Worm (Caenorhabditis elegans) whole organism, L4 larva: Measurements from ENCODE around the gene F14D7.6.

Experiments used
- D1046.2 ChIP-seq: fragments of 200-800 bp; sonication (Bioruptor generic); IDR thresholded peaks from 2 replicates; pipeline ENCODE4 v1.3.6; 2022; ENCODE audit warnings: missing genetic modification characterization, missing compliant biosample characterization
- F10B5.3 ChIP-seq: sonication (generic microtip); optimal IDR thresholded peaks from 2 replicates; lab custom pipeline; 2016; ENCODE audit warnings: mild to moderate bottlenecking, missing genetic modification characterization, missing compliant biosample characterization
- F49E8.2 ChIP-seq: sonication (generic microtip); optimal IDR thresholded peaks from 2 replicates; lab custom pipeline; 2016; ENCODE audit warnings: missing compliant biosample characterization, mild to moderate bottlenecking, missing genetic modification characterization, borderline replicate concordance
- Y75B8A.6 ChIP-seq: fragments of 200-800 bp; sonication (Bioruptor generic); IDR thresholded peaks from 2 replicates; pipeline ENCODE4 v1.3.6; 2022; ENCODE audit warnings: missing genetic modification reagents, missing genetic modification characterization, missing compliant biosample characterization
- ZK337.2 ChIP-seq: fragments of 200-800 bp; sonication (Bioruptor generic); IDR thresholded peaks from 2 replicates; pipeline ENCODE4 v1.3.6; 2022; ENCODE audit warnings: missing genetic modification reagents, missing genetic modification characterization, missing compliant biosample characterization
- aha-1 ChIP-seq: fragments of 150-350 bp; peaks from one replicate; lab custom pipeline; 2014; ENCODE audit warnings: missing biosample characterization, missing genetic modification characterization
- aly-2 ChIP-seq: sonication (generic microtip); optimal IDR thresholded peaks from 2 replicates; lab custom pipeline; 2018; ENCODE audit warnings: missing biosample characterization, missing genetic modification characterization
- arid-1 ChIP-seq: fragments of 200-800 bp; sonication (Bioruptor generic); conservative IDR thresholded peaks from 2 replicates; pipeline ENCODE4 v1.3.6; 2022; ENCODE audit warnings: missing genetic modification reagents, missing genetic modification characterization, missing compliant biosample characterization
- attf-4 ChIP-seq: sonication (generic microtip); optimal IDR thresholded peaks from 3 replicates; lab custom pipeline; 2017; ENCODE audit warnings: missing biosample characterization, missing genetic modification characterization
- ceh-20 ChIP-seq: fragments of 200-800 bp; sonication (Bioruptor generic); IDR thresholded peaks from 2 replicates; pipeline ENCODE4 v1.3.6; 2022; ENCODE audit warnings: missing genetic modification reagents, missing genetic modification characterization, missing compliant biosample characterization
- ceh-28 ChIP-seq: fragments of 150-350 bp; optimal IDR thresholded peaks from 2 replicates; lab custom pipeline; 2014; ENCODE audit warnings: missing biosample characterization, missing genetic modification reagents, missing genetic modification characterization
- ceh-32 ChIP-seq: sonication (generic microtip); optimal IDR thresholded peaks from 2 replicates; lab custom pipeline; 2016; ENCODE audit warnings: mild to moderate bottlenecking, missing genetic modification characterization, missing compliant biosample characterization; ENCODE audit not compliant: poor library complexity
- ceh-62 ChIP-seq: sonication (generic microtip); optimal IDR thresholded peaks from 2 replicates; lab custom pipeline; 2017; ENCODE audit warnings: missing biosample characterization, missing genetic modification characterization
- cey-2 ChIP-seq: sonication (generic microtip); optimal IDR thresholded peaks from 3 replicates; lab custom pipeline; 2017; ENCODE audit warnings: missing genetic modification characterization, mild to moderate bottlenecking, missing compliant biosample characterization, antibody characterized with exemption, borderline replicate concordance; ENCODE audit not compliant: insufficient read depth
- ctbp-1 ChIP-seq: fragments of 200-800 bp; sonication (Bioruptor generic); IDR thresholded peaks from 2 replicates; pipeline ENCODE4 v1.3.6; 2022; ENCODE audit warnings: missing genetic modification reagents, missing genetic modification characterization, missing compliant biosample characterization
- daf-12 ChIP-seq: fragments of 150-350 bp; optimal IDR thresholded peaks from 2 replicates; lab custom pipeline; 2014; ENCODE audit warnings: missing biosample characterization, missing genetic modification reagents, missing genetic modification characterization
- daf-19 ChIP-seq: fragments of 200-800 bp; sonication (Bioruptor generic); conservative IDR thresholded peaks from 2 replicates; pipeline ENCODE4 v1.3.6; 2022; ENCODE audit warnings: missing genetic modification characterization, missing compliant biosample characterization
- dmd-6 ChIP-seq: fragments of 200-800 bp; sonication (Bioruptor generic); IDR thresholded peaks from 2 replicates; pipeline ENCODE4 v1.3.6; 2022; ENCODE audit warnings: missing genetic modification reagents, missing genetic modification characterization, missing compliant biosample characterization
- dpl-1 ChIP-seq: fragments of 150-350 bp; optimal IDR thresholded peaks from 2 replicates; lab custom pipeline; 2014; ENCODE audit warnings: missing biosample characterization, missing genetic modification reagents, missing genetic modification characterization
- gei-8 ChIP-seq: fragments of 200-800 bp; sonication (Bioruptor generic); optimal IDR thresholded peaks from 2 replicates; lab custom pipeline; 2018; ENCODE audit warnings: mild to moderate bottlenecking, missing genetic modification characterization, missing compliant biosample characterization
- hif-1 ChIP-seq, 2 experiments: sonication (generic microtip); optimal IDR thresholded peaks; 2 replicates each; lab custom pipeline; 2016 to 2017; ENCODE audit warnings: missing compliant biosample characterization in 2 of 2, missing genetic modification characterization in 2 of 2, missing genetic modification reagents in 2 of 2, missing genotype in 2 of 2, mild to moderate bottlenecking in 1 of 2
- lim-7 ChIP-seq: fragments of 200-800 bp; sonication (Bioruptor generic); IDR thresholded peaks from 2 replicates; pipeline ENCODE4 v1.3.6; 2022; ENCODE audit warnings: missing genetic modification characterization, missing compliant biosample characterization
- lsy-2 ChIP-seq, 2 experiments: fragments of 150-350 bp in 1 of 2; sonication (generic microtip) in 1 of 2; optimal IDR thresholded peaks; 2 replicates each; lab custom pipeline; 2014 to 2017; ENCODE audit warnings: missing biosample characterization in 2 of 2, missing genetic modification characterization in 2 of 2
- mxl-3 ChIP-seq: fragments of 200-800 bp; sonication (Bioruptor generic); optimal IDR thresholded peaks from 2 replicates; lab custom pipeline; 2018; ENCODE audit warnings: mild to moderate bottlenecking, missing genetic modification characterization, missing compliant biosample characterization
- nhr-102 ChIP-seq: sonication (generic microtip); optimal IDR thresholded peaks from 2 replicates; lab custom pipeline; 2016; ENCODE audit warnings: mild to moderate bottlenecking, missing genetic modification characterization, moderate library complexity, missing compliant biosample characterization
- nhr-11 ChIP-seq: fragments of 150-350 bp; optimal IDR thresholded peaks from 2 replicates; lab custom pipeline; 2014; ENCODE audit warnings: missing biosample characterization, missing genetic modification characterization
- nhr-25 ChIP-seq: sonication (generic microtip); optimal IDR thresholded peaks from 2 replicates; lab custom pipeline; 2017; ENCODE audit warnings: missing genetic modification characterization, mild to moderate bottlenecking, missing compliant biosample characterization, antibody characterized with exemption, moderate library complexity, borderline replicate concordance; ENCODE audit not compliant: insufficient read depth
- nhr-28 ChIP-seq: fragments of 150-350 bp; optimal IDR thresholded peaks from 2 replicates; lab custom pipeline; 2014; ENCODE audit warnings: missing biosample characterization, missing genetic modification characterization
- nhr-48 ChIP-seq: sonication (generic microtip); optimal IDR thresholded peaks from 2 replicates; lab custom pipeline; 2016; ENCODE audit warnings: mild to moderate bottlenecking, missing genetic modification characterization, missing compliant biosample characterization
- nhr-76 ChIP-seq: fragments of 150-350 bp; optimal IDR thresholded peaks from 2 replicates; lab custom pipeline; 2014; ENCODE audit warnings: missing biosample characterization, missing genetic modification characterization
- nhr-77 ChIP-seq: fragments of 150-350 bp; optimal IDR thresholded peaks from 2 replicates; lab custom pipeline; 2014; ENCODE audit warnings: missing biosample characterization, missing genetic modification characterization
- pha-4 ChIP-seq, 2 experiments: fragments of 150-350 bp in 1 of 2; fragments of 200-800 bp in 1 of 2; sonication (Bioruptor generic) in 1 of 2; IDR thresholded peaks in 1 of 2; optimal IDR thresholded peaks in 1 of 2; 2 replicates each; pipeline versions ENCODE4 v1.3.6 to Lab custom; 2014 to 2022; ENCODE audit warnings: missing genetic modification characterization in 2 of 2, missing genetic modification reagents in 2 of 2, missing biosample characterization in 1 of 2, missing compliant biosample characterization in 1 of 2
- php-3 ChIP-seq: fragments of 200-800 bp; sonication (Bioruptor generic); IDR thresholded peaks from 2 replicates; pipeline ENCODE4 v1.3.6; 2022; ENCODE audit warnings: missing genetic modification reagents, missing genetic modification characterization, missing compliant biosample characterization
- set-16 ChIP-seq: fragments of 200-800 bp; sonication (Bioruptor generic); IDR thresholded peaks from 2 replicates; pipeline ENCODE4 v1.3.6; 2022; ENCODE audit warnings: missing genetic modification reagents, missing genetic modification characterization, missing compliant biosample characterization
- skn-1 ChIP-seq: fragments of 150-350 bp; optimal IDR thresholded peaks from 2 replicates; lab custom pipeline; 2014; ENCODE audit warnings: missing biosample characterization, missing genetic modification characterization
- tag-97 ChIP-seq: fragments of 200-800 bp; sonication (Bioruptor generic); IDR thresholded peaks from 2 replicates; pipeline ENCODE4 v1.3.6; 2022; ENCODE audit warnings: missing genetic modification characterization, missing compliant biosample characterization
- tra-1 ChIP-seq: fragments of 200-800 bp; sonication (Bioruptor generic); IDR thresholded peaks from 2 replicates; pipeline ENCODE4 v1.3.6; 2022; ENCODE audit warnings: missing genetic modification reagents, missing genetic modification characterization, missing compliant biosample characterization
- unc-39 ChIP-seq: sonication (generic microtip); optimal IDR thresholded peaks from 2 replicates; lab custom pipeline; 2017; ENCODE audit warnings: missing biosample characterization, missing genetic modification characterization
- vab-7 ChIP-seq: fragments of 200-800 bp; sonication (Bioruptor generic); IDR thresholded peaks from 2 replicates; pipeline ENCODE4 v1.3.6; 2022; ENCODE audit warnings: missing genetic modification reagents, missing genetic modification characterization, missing compliant biosample characterization
- zag-1 ChIP-seq: fragments of 150-350 bp; optimal IDR thresholded peaks from 2 replicates; lab custom pipeline; 2014; ENCODE audit warnings: missing biosample characterization, missing genetic modification characterization

The F14D7.6 gene

DNA sequence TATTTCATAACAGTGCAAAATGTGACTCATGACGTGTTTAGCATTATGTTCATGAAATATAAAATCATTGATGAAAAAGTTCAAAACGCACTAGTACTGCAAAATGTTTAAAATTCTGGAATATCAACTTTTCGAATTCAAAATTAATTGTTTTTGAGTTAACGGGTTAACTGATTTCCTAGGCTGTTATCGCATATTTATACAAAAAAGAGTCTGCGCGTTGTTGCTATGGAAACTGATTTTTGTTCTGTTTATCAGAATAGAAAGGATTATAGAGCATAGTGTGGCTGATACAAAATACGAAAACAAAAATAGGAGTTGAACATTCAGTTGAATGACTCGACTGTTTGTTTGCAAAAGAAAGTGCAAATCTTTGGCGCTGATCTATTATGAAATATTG, 16.4 kb downstream of the F14D7.6 start:
- TF ChIP-seq skn-1 (tag; lab: Kevin White, UChicago), result no peak
- TF ChIP-seq ceh-28 (tag; lab: Kevin White, UChicago), result no peak
- TF ChIP-seq nhr-28 (tag; lab: Kevin White, UChicago), result no peak
- TF ChIP-seq nhr-11 (tag; lab: Kevin White, UChicago), result peak; percentile 29

- TF ChIP-seq gei-8 (GFP tag; lab: Kevin White, UChicago) (no peak), lim-7 (GFP tag; lab: Robert Waterston, UW) (no peak), nhr-76 (tag; lab: Kevin White, UChicago) (no peak), hif-1 (tag; optimal IDR thresholded peaks at IDR 0.05; lab: Kevin White, UChicago) (no peak), nhr-77 (tag; lab: Kevin White, UChicago) (no peak), lsy-2 (tag; optimal IDR thresholded peaks at IDR 0.05; lab: Kevin White, UChicago) (no peak), aha-1 (tag; lab: Kevin White, UChicago) (peak; percentile 21), set-16 (GFP tag; lab: Robert Waterston, UW) (peak; percentile 96), F49E8.2 (tag; lab: Kevin White, UChicago) (no peak), ctbp-1 (GFP tag; lab: Robert Waterston, UW) (no peak), nhr-25 (tag; lab: Kevin White, UChicago) (no peak), nhr-102 (no peak), ZK337.2 (GFP tag; lab: Robert Waterston, UW) (no peak), mxl-3 (no peak), vab-7 (GFP tag; lab: Robert Waterston, UW) (no peak), dmd-6 (GFP tag; lab: Robert Waterston, UW) (no peak), nhr-48 (tag; lab: Kevin White, UChicago) (no peak), ceh-32 (tag; lab: Kevin White, UChicago) (no peak), D1046.2 (GFP tag; lab: Robert Waterston, UW) (0 out of 2 replicates have a peak, but pooled peaks have one; percentile 4), Y75B8A.6 (GFP tag; lab: Robert Waterston, UW) (no peak)
These were observed 18.0 kb downstream of the F14D7.6 start, which contains the start of gene F47B8.13 for ce11 chrV:14319101-14319781. Gene F47B8.13, minus strand, starts transcription at chrV:14319731.

DNA sequence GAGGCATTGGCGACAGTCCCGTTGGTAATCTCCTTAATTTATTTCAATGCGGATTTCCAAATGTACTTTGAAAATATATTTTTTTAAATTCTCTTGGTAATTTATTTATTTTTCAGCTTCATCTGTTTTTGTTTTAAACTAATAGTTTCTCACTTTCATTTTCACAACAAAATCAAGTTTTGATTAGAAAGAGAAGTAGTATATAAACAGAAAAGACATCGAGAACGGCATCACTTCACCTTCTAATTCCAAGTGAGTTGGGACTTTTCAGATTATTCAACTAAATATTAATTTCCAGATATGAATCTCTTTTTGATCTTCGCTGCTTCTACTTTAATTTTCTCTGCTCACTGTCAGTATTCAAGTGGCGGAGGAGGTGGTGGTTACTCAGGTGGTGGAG, 19.0 kb downstream of the F14D7.6 start, which contains the start of gene F47B8.14:
TSS of gene F47B8.14 (plus strand) at position 301 of the 400 bp plus-strand sequence.
- no peak for TF ChIP-seq cey-2
- TF ChIP-seq zag-1, result no peak
- TF ChIP-seq mxl-3, result no peak
- TF ChIP-seq tag-97, result no peak
- TF ChIP-seq dpl-1 (GFP tag; lab: Kevin White, UChicago), result no peak
- TF ChIP-seq unc-39, result no peak
- TF ChIP-seq php-3 (GFP tag; lab: Robert Waterston, UW), result no peak
- TF ChIP-seq nhr-77 (tag; lab: Kevin White, UChicago), result no peak
- no peak for TF ChIP-seq attf-4
- TF ChIP-seq ceh-62 (tag; lab: Kevin White, UChicago), result no peak
- no peak for TF ChIP-seq tra-1 (GFP tag; lab: Robert Waterston, UW)
- TF ChIP-seq arid-1 (GFP tag; lab: Robert Waterston, UW), result no peak
- TF ChIP-seq ceh-20 (GFP tag; lab: Robert Waterston, UW), result no peak
- TF ChIP-seq daf-19 (GFP tag; lab: Robert Waterston, UW), result no peak
- TF ChIP-seq pha-4 (GFP tag; IDR thresholded peaks at IDR 0.05; lab: Robert Waterston, UW), result no peak
- no peak for TF ChIP-seq pha-4 (tag; optimal IDR thresholded peaks at IDR 0.05; lab: Kevin White, UChicago)
- TF ChIP-seq daf-12 (tag; lab: Kevin White, UChicago), result no peak
- TF ChIP-seq F49E8.2 (tag; lab: Kevin White, UChicago), result no peak
- no peak for TF ChIP-seq aly-2
- no peak for TF ChIP-seq F10B5.3 (tag; lab: Kevin White, UChicago)
